Worm (Caenorhabditis elegans) whole organism, young adult: ENCODE measurements around the gene C06A1.7.

Source experiments
- F33H1.4 ChIP-seq: fragments of 200-800 bp; sonication (Bioruptor generic); IDR thresholded peaks from 2 replicates; pipeline ENCODE4 v1.3.6; 2022; ENCODE audit warnings: missing genetic modification reagents, missing genetic modification characterization, missing compliant biosample characterization
- atf-7 ChIP-seq: sonication (generic microtip); optimal IDR thresholded peaks from 2 replicates; lab custom pipeline; 2017; ENCODE audit warnings: mild to moderate bottlenecking, missing genetic modification characterization, missing compliant biosample characterization
- cebp-2 ChIP-seq: fragments of 200-800 bp; sonication (Bioruptor generic); IDR thresholded peaks from 2 replicates; pipeline ENCODE4 v1.3.6; 2022; ENCODE audit warnings: missing genetic modification characterization, missing compliant biosample characterization
- ceh-27 ChIP-seq: fragments of 200-800 bp; sonication (Bioruptor generic); optimal IDR thresholded peaks from 2 replicates; lab custom pipeline; 2018; ENCODE audit warnings: mild to moderate bottlenecking, missing genetic modification characterization, moderate library complexity, missing compliant biosample characterization
- rpc-1 ChIP-seq, 2 experiments: fragments of 150-350 bp in 1 of 2; sonication (generic microtip) in 1 of 2; optimal IDR thresholded peaks; 2 replicates each; lab custom pipeline; 2014 to 2018; ENCODE audit warnings: missing biosample characterization in 1 of 2, missing genetic modification characterization in 1 of 2, missing genetic modification reagents in 1 of 2, missing genotype in 1 of 2
- snpc-4 ChIP-seq, 5 experiments: fragments of 150-350 bp in 1 of 5; sonication (generic microtip) in 4 of 5; optimal IDR thresholded peaks; 2 replicates each; lab custom pipeline; 2014 to 2018; ENCODE audit warnings: missing genetic modification characterization in 5 of 5, missing biosample characterization in 3 of 5, antibody characterized with exemption in 2 of 5, mild to moderate bottlenecking in 2 of 5, missing compliant biosample characterization in 2 of 5, missing genotype in 2 of 5, moderate library complexity in 2 of 5, missing genetic modification reagents in 1 of 5

ce11 chrII:10598970-10599369 lies 34.3 kb downstream of the C06A1.7 start, which contains the start of gene C14A4.9:
- no peak for TF ChIP-seq F33H1.4 (GFP tag; lab: Robert Waterston, UW)
- TF ChIP-seq snpc-4 (GFP tag; optimal IDR thresholded peaks at IDR 0.05; lab: Kevin White, UChicago), result no peak
- TF ChIP-seq snpc-4 (tag; optimal IDR thresholded peaks at IDR 0.05; lab: Kevin White, UChicago), result no peak
- no peak for TF ChIP-seq rpc-1 (optimal IDR thresholded peaks at IDR 0.05; lab: Kevin White, UChicago)
- TF ChIP-seq rpc-1 (tag; optimal IDR thresholded peaks at IDR 0.05; lab: Kevin White, UChicago), result no peak
- no peak for TF ChIP-seq ceh-27 (GFP tag; lab: Kevin White, UChicago)
- no peak for TF ChIP-seq atf-7
- no peak for TF ChIP-seq cebp-2 (GFP tag; lab: Robert Waterston, UW)
